Fruit fly (Drosophila melanogaster): ENCODE results near the gene CG16985.
A peak's percentile ranks its signal among the peaks of the same experiment; 100 is the strongest.

Gene CG16985

DNA sequence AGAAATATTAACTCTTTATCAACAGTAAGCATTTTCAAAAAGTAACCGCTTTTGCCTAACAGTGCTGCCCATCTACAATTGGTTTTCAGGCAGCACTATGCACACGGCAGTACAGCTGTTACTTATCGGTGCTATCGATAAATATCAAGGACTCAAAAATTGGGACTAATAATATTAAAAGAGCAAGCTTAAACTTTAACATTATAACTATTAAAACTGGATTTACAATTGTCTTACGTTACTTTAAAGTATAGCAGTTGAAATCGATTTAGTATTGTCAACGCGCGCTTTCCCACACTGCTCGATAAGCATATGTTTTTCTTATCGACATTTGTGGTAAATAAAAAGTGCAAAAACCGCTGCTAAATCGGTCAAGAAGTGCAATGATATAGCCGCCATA lies 32.3 kb downstream of the CG16985 start, which contains the start of the genes CG42245 and MEP-1:
CG42245 (plus strand) TSS at position 310 of the 400 bp plus-strand sequence.
MEP-1 (plus strand) TSS at position 310 of the 400 bp plus-strand sequence.
- TF ChIP-seq CG1620 (GFP tag; optimal IDR thresholded peaks at IDR 0.05) (peak; percentile 70), bab1 (GFP tag; optimal IDR thresholded peaks at IDR 0.05) (peak; percentile 22), CG7045 (GFP tag; optimal IDR thresholded peaks at IDR 0.05) (peak; percentile 45), tj (GFP tag; optimal IDR thresholded peaks at IDR 0.05) (no peak), CG12768 (GFP tag; optimal IDR thresholded peaks at IDR 0.05) (peak; percentile 17), ovo (GFP tag; optimal IDR thresholded peaks at IDR 0.05) (peak; percentile 24), pad (GFP tag; optimal IDR thresholded peaks at IDR 0.05) (peak; percentile 52), CG33017 (tag; optimal IDR thresholded peaks at IDR 0.05) (peak; percentile 59), cnc (optimal IDR thresholded peaks at IDR 0.05) (no peak), Clk (GFP tag; optimal IDR thresholded peaks at IDR 0.05) (peak; percentile 37), CG14711 (tag; optimal IDR thresholded peaks at IDR 0.05) (peak; percentile 64), cic (GFP tag; optimal IDR thresholded peaks at IDR 0.05) (no peak), CG5204 (GFP tag; optimal IDR thresholded peaks at IDR 0.05) (peak; percentile 61), Mnt (GFP tag; optimal IDR thresholded peaks at IDR 0.05) (peak; percentile 66), Crg-1 (GFP tag; optimal IDR thresholded peaks at IDR 0.05) (peak; percentile 53), kay (GFP tag; ENCODE audit: borderline replicate concordance) (no peak), toe (GFP tag; optimal IDR thresholded peaks at IDR 0.05) (peak; percentile 78), CG11617 (GFP tag; optimal IDR thresholded peaks at IDR 0.05) (peak; percentile 51), Hr96 (GFP tag; optimal IDR thresholded peaks at IDR 0.05) (peak; percentile 65), CG7101 (tag; optimal IDR thresholded peaks at IDR 0.05) (peak; percentile 67)

- no peak for TF ChIP-seq CG14711 (tag; optimal IDR thresholded peaks at IDR 0.05)
- no peak for TF ChIP-seq CG7045 (GFP tag; optimal IDR thresholded peaks at IDR 0.05)
- no peak for TF ChIP-seq bab1 (GFP tag; optimal IDR thresholded peaks at IDR 0.05)
- TF ChIP-seq CG12768 (GFP tag; optimal IDR thresholded peaks at IDR 0.05), result no peak
- no peak for TF ChIP-seq CG11617 (GFP tag; optimal IDR thresholded peaks at IDR 0.05)
- TF ChIP-seq Crg-1 (GFP tag; optimal IDR thresholded peaks at IDR 0.05), result no peak
- no peak for TF ChIP-seq tj (GFP tag; optimal IDR thresholded peaks at IDR 0.05)
- TF ChIP-seq cnc (optimal IDR thresholded peaks at IDR 0.05), result no peak
- no peak for TF ChIP-seq Hr96 (GFP tag; optimal IDR thresholded peaks at IDR 0.05)
- TF ChIP-seq toe (GFP tag; optimal IDR thresholded peaks at IDR 0.05), result no peak
- TF ChIP-seq Clk (GFP tag; optimal IDR thresholded peaks at IDR 0.05), result no peak
These were observed 33.1 kb downstream of the CG16985 start for dm6 chr3L:2632048-2632762.

DNA sequence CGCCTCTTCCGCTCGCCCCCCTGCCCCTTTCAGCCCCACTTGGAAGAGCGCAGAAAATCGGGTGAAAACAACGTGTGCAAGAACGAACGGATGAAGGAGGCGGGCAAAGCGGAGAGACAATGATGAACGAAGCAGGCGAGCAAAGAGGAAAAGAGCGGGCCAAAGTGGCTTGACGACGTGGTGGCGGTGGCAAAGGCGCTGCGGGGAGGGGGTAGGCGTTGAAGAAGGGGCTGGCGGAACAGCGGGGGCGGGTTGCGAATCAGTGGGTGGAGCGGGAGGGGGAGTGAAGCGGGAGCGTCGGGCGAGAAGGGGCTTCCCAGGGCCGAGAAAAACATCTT lies 33.6 kb downstream of the CG16985 start:
- no peak for TF ChIP-seq bab1 (GFP tag; optimal IDR thresholded peaks at IDR 0.05)
- TF ChIP-seq cic (GFP tag; optimal IDR thresholded peaks at IDR 0.05), result peak; percentile 74
- peak; percentile 24 for TF ChIP-seq tj (GFP tag; optimal IDR thresholded peaks at IDR 0.05)
- TF ChIP-seq cnc (optimal IDR thresholded peaks at IDR 0.05), result no peak
- TF ChIP-seq Mnt (GFP tag; optimal IDR thresholded peaks at IDR 0.05), result peak; percentile 8
- TF ChIP-seq CG14711 (tag; optimal IDR thresholded peaks at IDR 0.05), result no peak
- no peak for TF ChIP-seq ovo (GFP tag; optimal IDR thresholded peaks at IDR 0.05)
- TF ChIP-seq Clk (GFP tag; optimal IDR thresholded peaks at IDR 0.05), result no peak
- no peak for TF ChIP-seq Hr96 (GFP tag; optimal IDR thresholded peaks at IDR 0.05)
- TF ChIP-seq CG11617 (GFP tag; optimal IDR thresholded peaks at IDR 0.05), result no peak
- TF ChIP-seq CG7101 (tag; optimal IDR thresholded peaks at IDR 0.05), result no peak
- no peak for TF ChIP-seq Crg-1 (GFP tag; optimal IDR thresholded peaks at IDR 0.05)
- TF ChIP-seq CG7045 (GFP tag; optimal IDR thresholded peaks at IDR 0.05), result no peak
- no peak for TF ChIP-seq kay (GFP tag; ENCODE audit: borderline replicate concordance)
- TF ChIP-seq pad (GFP tag; optimal IDR thresholded peaks at IDR 0.05), result no peak
- TF ChIP-seq toe (GFP tag; optimal IDR thresholded peaks at IDR 0.05), result no peak
- no peak for TF ChIP-seq CG12768 (GFP tag; optimal IDR thresholded peaks at IDR 0.05)
- no peak for TF ChIP-seq CG33017 (tag; optimal IDR thresholded peaks at IDR 0.05)
- TF ChIP-seq CG5204 (GFP tag; optimal IDR thresholded peaks at IDR 0.05), result no peak
- no peak for TF ChIP-seq CG1620 (GFP tag; optimal IDR thresholded peaks at IDR 0.05)

DNA sequence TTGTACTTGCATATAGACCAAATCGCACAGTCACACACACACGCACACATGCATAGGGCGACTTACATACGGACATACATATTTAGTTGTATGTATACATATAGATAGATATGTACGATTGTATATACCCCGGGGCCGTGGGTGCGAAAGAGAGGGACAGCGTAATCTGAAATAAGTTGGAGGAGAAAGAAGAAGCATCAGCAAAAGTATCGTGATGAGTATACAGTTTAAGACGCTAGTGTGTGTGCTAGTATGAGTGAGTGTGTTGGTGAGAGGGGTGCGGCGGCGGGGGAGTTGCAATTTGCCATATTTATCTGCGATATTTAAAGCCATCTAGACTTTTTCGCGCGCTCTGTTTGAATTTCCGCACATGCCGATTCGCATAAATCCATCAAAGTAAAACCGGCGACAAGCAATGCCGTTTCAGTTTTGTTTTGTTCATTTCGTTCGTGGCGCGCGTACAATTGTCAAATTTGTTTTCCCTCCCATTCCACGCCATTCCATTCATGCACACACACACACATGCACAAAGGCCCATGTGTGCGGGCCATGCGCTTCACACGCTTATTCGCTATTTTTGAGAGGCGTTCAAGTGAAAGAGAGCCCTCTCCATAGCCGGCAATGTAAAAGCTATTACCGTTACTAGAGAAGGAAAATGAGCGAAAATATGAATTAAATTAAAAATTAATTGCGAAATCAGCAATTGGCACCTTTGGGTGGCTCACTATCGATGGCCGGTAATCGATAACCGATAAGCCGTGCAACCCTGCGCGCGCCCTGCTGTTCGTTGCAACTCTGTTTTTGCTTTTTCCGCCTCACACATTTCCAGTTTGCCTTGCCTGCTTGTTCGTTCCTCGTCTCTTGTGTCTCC lies 36.1 kb downstream of the CG16985 start:
- TF ChIP-seq CG1620 (GFP tag; optimal IDR thresholded peaks at IDR 0.05) (peak; percentile 77), CG11617 (GFP tag; optimal IDR thresholded peaks at IDR 0.05) (peak; percentile 93), toe (GFP tag; optimal IDR thresholded peaks at IDR 0.05) (peak; percentile 67), kay (GFP tag; ENCODE audit: borderline replicate concordance) (peak; percentile 49), CG14711 (tag; optimal IDR thresholded peaks at IDR 0.05) (peak; percentile 91), cic (GFP tag; optimal IDR thresholded peaks at IDR 0.05) (peak; percentile 97), CG12768 (GFP tag; optimal IDR thresholded peaks at IDR 0.05) (peak; percentile 78), tj (GFP tag; optimal IDR thresholded peaks at IDR 0.05) (peak; percentile 96), ovo (GFP tag; optimal IDR thresholded peaks at IDR 0.05) (peak; percentile 73), CG5204 (GFP tag; optimal IDR thresholded peaks at IDR 0.05) (peak; percentile 74), Hr96 (GFP tag; optimal IDR thresholded peaks at IDR 0.05) (peak; percentile 82), pad (GFP tag; optimal IDR thresholded peaks at IDR 0.05) (peak; percentile 80), CG33017 (tag; optimal IDR thresholded peaks at IDR 0.05) (peak; percentile 56), cnc (optimal IDR thresholded peaks at IDR 0.05) (peak in 1 of 2 experiments; percentile 13), Clk (GFP tag; optimal IDR thresholded peaks at IDR 0.05) (peak; percentile 52), Crg-1 (GFP tag; optimal IDR thresholded peaks at IDR 0.05) (peak; percentile 88), CG7045 (GFP tag; optimal IDR thresholded peaks at IDR 0.05) (peak; percentile 78), bab1 (GFP tag; optimal IDR thresholded peaks at IDR 0.05) (peak; percentile 86), Mnt (GFP tag; optimal IDR thresholded peaks at IDR 0.05) (peak; percentile 93), CG7101 (tag; optimal IDR thresholded peaks at IDR 0.05) (peak; percentile 86)
